Worm (Caenorhabditis elegans) whole organism, mixed stage, embryonic: ENCODE results near the gene C36C5.4.

ENCODE experiments used
- ceh-39 ChIP-seq: fragments of 150-350 bp; optimal IDR thresholded peaks from 2 replicates; lab custom pipeline; 2014; ENCODE audit warnings: missing biosample characterization, missing genetic modification characterization
- drap-1 ChIP-seq: fragments of 200-800 bp; sonication (Bioruptor generic); optimal IDR thresholded peaks from 3 replicates; lab custom pipeline; 2018; ENCODE audit warnings: mild to moderate bottlenecking, missing genetic modification characterization, missing compliant biosample characterization
- elt-1 ChIP-seq: sonication (generic microtip); optimal IDR thresholded peaks from 2 replicates; lab custom pipeline; 2017; ENCODE audit warnings: missing genetic modification characterization, mild to moderate bottlenecking, missing compliant biosample characterization, antibody characterized with exemption, moderate library complexity, borderline replicate concordance; ENCODE audit not compliant: insufficient read depth
- lin-13 ChIP-seq: fragments of 150-350 bp; optimal IDR thresholded peaks from 2 replicates; lab custom pipeline; 2014; ENCODE audit warnings: missing biosample characterization, missing genetic modification characterization
- nhr-12 ChIP-seq: fragments of 150-350 bp; optimal IDR thresholded peaks from 2 replicates; lab custom pipeline; 2014; ENCODE audit warnings: missing biosample characterization, missing genetic modification characterization
- snpc-4 ChIP-seq: fragments of 150-350 bp; optimal IDR thresholded peaks from 2 replicates; lab custom pipeline; 2014; ENCODE audit warnings: missing biosample characterization, missing genetic modification characterization

- TF ChIP-seq ceh-39 (no peak), nhr-12 (no peak), lin-13 (tag; lab: Kevin White, UChicago) (no peak), elt-1 (no peak), snpc-4 (tag; lab: Kevin White, UChicago) (no peak), drap-1 (GFP tag; lab: Kevin White, UChicago) (no peak)
These were observed 34.0 kb downstream of the C36C5.4 start, which contains the start of gene K08D9.4 for ce11 chrV:3200323-3200722.
